Fruit fly (Drosophila melanogaster): ENCODE data around the gene Ugt37D1.

DNA sequence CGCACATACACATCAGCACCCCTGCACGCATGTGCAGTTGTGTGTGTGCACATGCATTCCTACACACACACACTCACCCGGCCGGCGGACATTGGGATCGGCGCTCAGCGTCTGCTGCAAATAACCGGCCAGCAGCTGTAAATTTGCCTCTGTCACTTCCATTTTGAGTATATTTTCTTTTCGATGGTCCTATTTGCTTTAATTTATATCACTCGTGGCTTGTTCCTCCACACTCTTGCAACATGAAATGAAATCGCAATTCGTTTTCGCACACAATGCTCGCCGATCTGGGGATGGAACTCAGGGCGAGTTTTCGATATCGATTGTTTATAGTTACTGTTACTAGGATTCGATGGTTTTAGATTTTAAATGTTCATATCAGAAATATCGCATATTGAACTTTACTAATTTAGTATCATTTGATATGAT, 26.1 kb downstream of the Ugt37D1 start, which contains the start of gene Cse1:
- no peak for TF ChIP-seq Sin3A (optimal IDR thresholded peaks at IDR 0.05)
- TF ChIP-seq psq (optimal IDR thresholded peaks at IDR 0.05): no peak
- no peak for TF ChIP-seq ttk (optimal IDR thresholded peaks at IDR 0.05)
- no peak for TF ChIP-seq h (optimal IDR thresholded peaks at IDR 0.05)
- no peak for TF ChIP-seq Myc (optimal IDR thresholded peaks at IDR 0.05)

All from Kc167 (cell line).